Worm (Caenorhabditis elegans) whole organism, late embryonic: ENCODE measurements around the gene B0244.5.
A peak's percentile ranks its signal among the peaks of the same experiment; 100 is the strongest.

ENCODE experiments used
- C38D4.7 ChIP-seq: fragments of 200-800 bp; sonication (Bioruptor generic); optimal IDR thresholded peaks from 2 replicates; lab custom pipeline; 2018; ENCODE audit warnings: mild to moderate bottlenecking, missing genetic modification characterization, moderate library complexity, missing compliant biosample characterization
- K09A11.1 ChIP-seq: sonication (generic microtip); optimal IDR thresholded peaks from 2 replicates; lab custom pipeline; 2017; ENCODE audit warnings: antibody characterized with exemption, mild to moderate bottlenecking, missing genetic modification characterization, missing compliant biosample characterization; ENCODE audit not compliant: insufficient read depth
- T23F11.4 ChIP-seq: fragments of 200-800 bp; sonication (Bioruptor generic); optimal IDR thresholded peaks from 2 replicates; lab custom pipeline; 2018; ENCODE audit warnings: mild to moderate bottlenecking, missing genetic modification characterization, missing compliant biosample characterization
- Y22D7AL.16 ChIP-seq: sonication (generic microtip); optimal IDR thresholded peaks from 2 replicates; lab custom pipeline; 2016; ENCODE audit warnings: missing genetic modification characterization, missing compliant biosample characterization
- ahr-1 ChIP-seq: sonication (generic microtip); optimal IDR thresholded peaks from 2 replicates; lab custom pipeline; 2016; ENCODE audit warnings: missing genetic modification characterization, missing compliant biosample characterization
- ama-1 ChIP-seq: fragments of 150-350 bp; optimal IDR thresholded peaks from 2 replicates; lab custom pipeline; 2014
- ceh-14 ChIP-seq: sonication (generic microtip); optimal IDR thresholded peaks from 2 replicates; lab custom pipeline; 2016; ENCODE audit warnings: missing genotype, missing genetic modification characterization, missing compliant biosample characterization
- ceh-19 ChIP-seq: fragments of 200-800 bp; sonication (Bioruptor generic); optimal IDR thresholded peaks from 2 replicates; lab custom pipeline; 2018; ENCODE audit warnings: mild to moderate bottlenecking, missing genetic modification characterization, missing compliant biosample characterization
- ceh-2 ChIP-seq: sonication (generic microtip); optimal IDR thresholded peaks from 2 replicates; lab custom pipeline; 2016; ENCODE audit warnings: missing genotype, missing genetic modification characterization, missing compliant biosample characterization
- ceh-22 ChIP-seq: sonication (generic microtip); optimal IDR thresholded peaks from 2 replicates; lab custom pipeline; 2017; ENCODE audit warnings: missing biosample characterization, missing genetic modification characterization
- ceh-24 ChIP-seq: sonication (generic microtip); optimal IDR thresholded peaks from 2 replicates; lab custom pipeline; 2016; ENCODE audit warnings: mild to moderate bottlenecking, missing genetic modification characterization, missing compliant biosample characterization
- ceh-31 ChIP-seq: sonication (generic microtip); optimal IDR thresholded peaks from 2 replicates; lab custom pipeline; 2016; ENCODE audit warnings: missing genetic modification characterization, missing compliant biosample characterization
- ceh-34 ChIP-seq: sonication (generic microtip); optimal IDR thresholded peaks from 2 replicates; lab custom pipeline; 2016; ENCODE audit warnings: mild to moderate bottlenecking, missing genetic modification characterization, missing compliant biosample characterization
- ceh-45 ChIP-seq: fragments of 200-800 bp; sonication (Bioruptor generic); IDR thresholded peaks from 2 replicates; pipeline ENCODE4 v1.3.6; 2022; ENCODE audit warnings: missing genetic modification reagents, missing genetic modification characterization, missing compliant biosample characterization
- ceh-6 ChIP-seq: fragments of 200-800 bp; sonication (Bioruptor generic); optimal IDR thresholded peaks from 2 replicates; lab custom pipeline; 2018; ENCODE audit warnings: mild to moderate bottlenecking, missing genetic modification characterization, missing compliant biosample characterization
- dmd-4 ChIP-seq: sonication (generic microtip); optimal IDR thresholded peaks from 2 replicates; lab custom pipeline; 2016; ENCODE audit warnings: borderline replicate concordance, missing genetic modification characterization, missing compliant biosample characterization
- dve-1 ChIP-seq: sonication (generic microtip); optimal IDR thresholded peaks from 2 replicates; lab custom pipeline; 2017; ENCODE audit warnings: antibody characterized with exemption, mild to moderate bottlenecking, missing genetic modification characterization, missing compliant biosample characterization
- elt-2 ChIP-seq: sonication (generic microtip); optimal IDR thresholded peaks from 2 replicates; lab custom pipeline; 2016; ENCODE audit warnings: missing genetic modification reagents, missing genetic modification characterization, missing compliant biosample characterization
- ets-4 ChIP-seq: sonication (generic microtip); optimal IDR thresholded peaks from 2 replicates; lab custom pipeline; 2016; ENCODE audit warnings: missing genetic modification characterization, missing compliant biosample characterization
- fax-1 ChIP-seq: sonication (generic microtip); optimal IDR thresholded peaks from 2 replicates; lab custom pipeline; 2016; ENCODE audit warnings: missing genotype, missing genetic modification characterization, missing compliant biosample characterization
- fkh-10 ChIP-seq: fragments of 150-350 bp; optimal IDR thresholded peaks from 2 replicates; lab custom pipeline; 2014; ENCODE audit warnings: missing biosample characterization, missing genetic modification reagents, missing genetic modification characterization
- hlh-13 ChIP-seq: fragments of 200-800 bp; sonication (Bioruptor generic); optimal IDR thresholded peaks from 2 replicates; lab custom pipeline; 2018; ENCODE audit warnings: mild to moderate bottlenecking, missing genetic modification characterization, missing compliant biosample characterization
- hlh-15 ChIP-seq: sonication (generic microtip); optimal IDR thresholded peaks from 2 replicates; lab custom pipeline; 2016; ENCODE audit warnings: missing genetic modification characterization, missing compliant biosample characterization
- hlh-6 ChIP-seq: sonication (generic microtip); optimal IDR thresholded peaks from 2 replicates; lab custom pipeline; 2016; ENCODE audit warnings: missing genotype, missing genetic modification characterization, missing compliant biosample characterization
- hlh-8 ChIP-seq: sonication (generic microtip); optimal IDR thresholded peaks from 2 replicates; lab custom pipeline; 2016; ENCODE audit warnings: missing genotype, missing genetic modification characterization, missing compliant biosample characterization
- lin-11 ChIP-seq: fragments of 200-800 bp; sonication (Bioruptor generic); optimal IDR thresholded peaks from 2 replicates; lab custom pipeline; 2018; ENCODE audit warnings: mild to moderate bottlenecking, missing genetic modification characterization, missing compliant biosample characterization
- madf-2 ChIP-seq: sonication (generic microtip); optimal IDR thresholded peaks from 2 replicates; lab custom pipeline; 2017; ENCODE audit warnings: missing genetic modification characterization, missing compliant biosample characterization
- nfya-1 ChIP-seq: sonication (generic microtip); optimal IDR thresholded peaks from 2 replicates; lab custom pipeline; 2017; ENCODE audit warnings: missing genetic modification characterization, mild to moderate bottlenecking, missing compliant biosample characterization, antibody characterized with exemption, moderate library complexity
- nhr-11 ChIP-seq: fragments of 150-350 bp; optimal IDR thresholded peaks from 2 replicates; lab custom pipeline; 2014; ENCODE audit warnings: missing biosample characterization, missing genetic modification characterization
- nhr-232 ChIP-seq: sonication (generic microtip); optimal IDR thresholded peaks from 2 replicates; lab custom pipeline; 2016; ENCODE audit warnings: missing genetic modification characterization, missing compliant biosample characterization
- npax-4 ChIP-seq: sonication (generic microtip); optimal IDR thresholded peaks from 2 replicates; lab custom pipeline; 2016; ENCODE audit warnings: missing genetic modification characterization, missing compliant biosample characterization
- odd-2 ChIP-seq: sonication (generic microtip); optimal IDR thresholded peaks from 2 replicates; lab custom pipeline; 2017; ENCODE audit warnings: antibody characterized with exemption, mild to moderate bottlenecking, missing genetic modification characterization, missing compliant biosample characterization
- pag-3 ChIP-seq: sonication (generic microtip); optimal IDR thresholded peaks from 2 replicates; lab custom pipeline; 2016; ENCODE audit warnings: missing compliant biosample characterization, missing genetic modification characterization, borderline replicate concordance
- pha-2 ChIP-seq: sonication (generic microtip); optimal IDR thresholded peaks from 2 replicates; lab custom pipeline; 2017; ENCODE audit warnings: mild to moderate bottlenecking, missing genetic modification characterization, missing compliant biosample characterization
- pqm-1 ChIP-seq: sonication (generic microtip); optimal IDR thresholded peaks from 2 replicates; lab custom pipeline; 2016; ENCODE audit warnings: missing genetic modification characterization, missing compliant biosample characterization
- pros-1 ChIP-seq: fragments of 150-350 bp; optimal IDR thresholded peaks from 2 replicates; lab custom pipeline; 2014; ENCODE audit warnings: missing biosample characterization, missing genetic modification reagents, missing genetic modification characterization
- sdc-2 ChIP-seq: sonication (generic microtip); optimal IDR thresholded peaks from 2 replicates; lab custom pipeline; 2016; ENCODE audit warnings: missing genotype, missing genetic modification characterization, missing compliant biosample characterization
- sox-2 ChIP-seq: fragments of 200-800 bp; sonication (Bioruptor generic); IDR thresholded peaks from 2 replicates; pipeline ENCODE4 v1.3.6; 2022; ENCODE audit warnings: missing genetic modification reagents, missing genetic modification characterization, missing compliant biosample characterization
- sox-4 ChIP-seq: sonication (generic microtip); optimal IDR thresholded peaks from 2 replicates; lab custom pipeline; 2017; ENCODE audit warnings: mild to moderate bottlenecking, missing genetic modification characterization, inconsistent platforms, missing compliant biosample characterization
- syd-9 ChIP-seq: sonication (generic microtip); optimal IDR thresholded peaks from 2 replicates; lab custom pipeline; 2016; ENCODE audit warnings: mild to moderate bottlenecking, missing genetic modification characterization, moderate library complexity, missing compliant biosample characterization
- tbx-7 ChIP-seq: sonication (generic microtip); optimal IDR thresholded peaks from 2 replicates; lab custom pipeline; 2016; ENCODE audit warnings: missing genotype, missing genetic modification characterization, missing compliant biosample characterization
- ttx-3 ChIP-seq: sonication (generic microtip); optimal IDR thresholded peaks from 2 replicates; lab custom pipeline; 2016; ENCODE audit warnings: missing genetic modification reagents, missing genetic modification characterization, missing compliant biosample characterization
- unc-3 ChIP-seq, 2 experiments: fragments of 200-800 bp in 1 of 2; sonication (Bioruptor generic) in 1 of 2; sonication (generic microtip) in 1 of 2; conservative IDR thresholded peaks in 1 of 2; optimal IDR thresholded peaks in 1 of 2; 2 replicates each; pipeline versions ENCODE4 v1.3.6 to Lab custom; 2016 to 2022; ENCODE audit warnings: missing compliant biosample characterization in 2 of 2, missing genetic modification characterization in 2 of 2, missing genetic modification reagents in 1 of 2
- unc-55 ChIP-seq: sonication (generic microtip); optimal IDR thresholded peaks from 2 replicates; lab custom pipeline; 2017; ENCODE audit warnings: missing biosample characterization, missing genetic modification reagents, missing genetic modification characterization
- ztf-16 ChIP-seq: sonication (generic microtip); optimal IDR thresholded peaks from 2 replicates; lab custom pipeline; 2017; ENCODE audit warnings: missing genetic modification characterization, missing compliant biosample characterization

Gene B0244.5

ce11 chrIII:5709224-5709623, 35.5 kb upstream of the B0244.5 start, which contains the start of gene hpo-28:
Gene hpo-28 (minus strand): TSS chrIII:5709324.
- TF ChIP-seq pha-2 = no peak
- TF ChIP-seq unc-55 (GFP tag; lab: Kevin White, UChicago) = no peak
- no peak for TF ChIP-seq ceh-31 (tag; lab: Kevin White, UChicago)
- no peak for TF ChIP-seq fkh-10
- TF ChIP-seq dmd-4 = no peak
- no peak for TF ChIP-seq syd-9 (tag; lab: Kevin White, UChicago)
- no peak for TF ChIP-seq sox-4 (tag; lab: Kevin White, UChicago)
- no peak for TF ChIP-seq hlh-6
- TF ChIP-seq T23F11.4 (GFP tag; lab: Kevin White, UChicago) = no peak
- no peak for TF ChIP-seq ceh-14 (tag; lab: Kevin White, UChicago)
- TF ChIP-seq hlh-13 (GFP tag; lab: Kevin White, UChicago) = no peak
- TF ChIP-seq hlh-8 = no peak
- no peak for TF ChIP-seq ztf-16 (tag; lab: Kevin White, UChicago)
- TF ChIP-seq ceh-19 (GFP tag; lab: Kevin White, UChicago) = no peak
- no peak for TF ChIP-seq pros-1 (tag; lab: Kevin White, UChicago)
- no peak for TF ChIP-seq ceh-24 (tag; lab: Kevin White, UChicago)
- TF ChIP-seq ttx-3 (tag; lab: Kevin White, UChicago) = no peak
- TF ChIP-seq, all 69 proteins: peak for 0

DNA sequence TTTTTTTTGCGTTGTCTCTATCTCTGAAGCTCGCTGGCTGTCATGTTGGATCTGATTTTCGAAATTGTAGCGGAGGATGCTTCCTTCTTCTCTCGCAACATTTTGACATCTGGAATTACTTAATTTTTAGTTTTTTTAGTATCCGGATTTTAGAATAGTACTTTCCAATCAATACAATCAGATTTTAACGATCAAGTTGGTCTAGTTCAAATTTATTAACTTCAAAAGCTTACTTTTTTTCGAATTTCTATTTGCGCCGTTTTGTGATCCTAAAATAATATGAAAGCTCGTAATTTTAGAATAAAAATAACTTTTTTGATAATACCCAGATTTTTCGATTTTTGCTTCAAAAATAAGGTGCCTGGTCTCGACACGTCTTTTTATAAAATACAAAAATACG, 34.6 kb upstream of the B0244.5 start, which contains the start of gene B0336.12:
Gene B0336.12, minus strand, starts transcription at position 101 of the 400 bp plus-strand sequence.
- TF ChIP-seq C38D4.7 (GFP tag; lab: Kevin White, UChicago) (no peak), hlh-15 (tag; lab: Kevin White, UChicago) (no peak), unc-55 (GFP tag; lab: Kevin White, UChicago) (no peak), hlh-8 (no peak), sox-2 (no peak), ama-1 (no peak), ceh-45 (GFP tag; lab: Robert Waterston, UW) (no peak), ceh-2 (tag; lab: Kevin White, UChicago) (no peak), ttx-3 (tag; lab: Kevin White, UChicago) (no peak), ahr-1 (tag; lab: Kevin White, UChicago) (no peak), lin-11 (no peak), ceh-19 (GFP tag; lab: Kevin White, UChicago) (no peak), pag-3 (tag; lab: Kevin White, UChicago) (no peak), npax-4 (tag; lab: Kevin White, UChicago) (no peak), nfya-1 (tag; lab: Kevin White, UChicago) (no peak), ceh-22 (tag; lab: Kevin White, UChicago) (no peak), fax-1 (no peak)

- peak; percentile 68 for TF ChIP-seq nfya-1 (tag; lab: Kevin White, UChicago)
- TF ChIP-seq hlh-13 (GFP tag; lab: Kevin White, UChicago) = no peak
- no peak for TF ChIP-seq tbx-7 (tag; lab: Kevin White, UChicago)
- TF ChIP-seq ets-4 (tag; lab: Kevin White, UChicago) = peak; percentile 70
- TF ChIP-seq elt-2 = peak; percentile 42
These were observed 34.0 kb upstream of the B0244.5 start for ce11 chrIII:5710676-5711075.

ce11 chrIII:5711242-5711641, 33.4 kb upstream of the B0244.5 start, which contains the start of gene rbm-26:
Gene rbm-26 (plus strand): TSS chrIII:5711542.
- TF ChIP-seq odd-2 (tag; lab: Kevin White, UChicago) = no peak
- TF ChIP-seq ceh-45 (GFP tag; lab: Robert Waterston, UW) = no peak
- no peak for TF ChIP-seq nhr-11 (tag; lab: Kevin White, UChicago)
- no peak for TF ChIP-seq K09A11.1 (tag; lab: Kevin White, UChicago)
- no peak for TF ChIP-seq ahr-1 (tag; lab: Kevin White, UChicago)
- no peak for TF ChIP-seq ttx-3 (tag; lab: Kevin White, UChicago)
- no peak for TF ChIP-seq elt-2
- TF ChIP-seq madf-2 (tag; lab: Kevin White, UChicago) = no peak
- TF ChIP-seq ceh-6 = no peak
- TF ChIP-seq unc-3 (GFP tag; conservative IDR thresholded peaks at IDR 0.05; lab: Robert Waterston, UW) = no peak
- TF ChIP-seq unc-3 (tag; optimal IDR thresholded peaks at IDR 0.05; lab: Kevin White, UChicago) = no peak
- no peak for TF ChIP-seq hlh-6
- TF ChIP-seq ceh-34 = no peak
- no peak for TF ChIP-seq dmd-4
- TF ChIP-seq sdc-2 (tag; lab: Kevin White, UChicago) = no peak
- TF ChIP-seq dve-1 (tag; lab: Kevin White, UChicago) = no peak
- no peak for TF ChIP-seq hlh-13 (GFP tag; lab: Kevin White, UChicago)
- no peak for TF ChIP-seq Y22D7AL.16 (tag; lab: Kevin White, UChicago)
- no peak for TF ChIP-seq sox-2
- TF ChIP-seq pqm-1 (tag; lab: Kevin White, UChicago) = no peak
- TF ChIP-seq nhr-232 (tag; lab: Kevin White, UChicago) = no peak
